Fruit fly (Drosophila melanogaster): ENCODE results near the gene CG34149.

Gene CG34149

dm6 chr3R:22390109-22390508, 10.2 kb downstream of the CG34149 start:
- no peak for TF ChIP-seq CG8478 (optimal IDR thresholded peaks at IDR 0.05)
- TF ChIP-seq usp (GFP tag; optimal IDR thresholded peaks at IDR 0.05): no peak
- no peak for TF ChIP-seq EcR (GFP tag; optimal IDR thresholded peaks at IDR 0.05)
- TF ChIP-seq psq (optimal IDR thresholded peaks at IDR 0.05): no peak
- TF ChIP-seq pan (optimal IDR thresholded peaks at IDR 0.05): no peak
- no peak for TF ChIP-seq Dll (optimal IDR thresholded peaks at IDR 0.05)

DNA sequence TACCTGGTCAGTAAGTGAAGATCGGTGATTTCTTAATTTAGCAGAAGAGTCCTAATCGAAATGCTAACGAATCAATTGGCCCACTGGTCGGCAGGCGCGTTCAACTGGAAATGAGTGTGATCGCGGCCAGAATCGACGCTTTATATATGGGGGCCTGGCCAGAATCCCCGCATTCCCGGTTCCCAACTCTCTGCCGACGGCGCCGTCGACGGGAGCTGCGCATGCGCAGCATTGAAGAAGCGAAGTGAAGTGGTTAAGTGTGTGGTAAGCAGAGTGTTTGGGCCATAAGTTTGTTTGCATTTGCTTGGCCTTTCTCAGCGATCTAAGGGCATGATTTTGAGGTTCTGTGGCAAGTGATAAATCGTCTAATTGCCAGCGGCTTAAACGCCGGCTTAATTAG, 14.1 kb downstream of the CG34149 start, which contains the start of gene CG13857:
Gene CG13857 (minus strand): TSS at position 101 of the 400 bp plus-strand sequence.
- TF ChIP-seq pan (optimal IDR thresholded peaks at IDR 0.05): no peak
- TF ChIP-seq EcR (GFP tag; optimal IDR thresholded peaks at IDR 0.05): no peak
- TF ChIP-seq psq (optimal IDR thresholded peaks at IDR 0.05): no peak
- TF ChIP-seq Dll (optimal IDR thresholded peaks at IDR 0.05): no peak
- no peak for TF ChIP-seq usp (GFP tag; optimal IDR thresholded peaks at IDR 0.05)
- TF ChIP-seq CG8478 (optimal IDR thresholded peaks at IDR 0.05): no peak

DNA sequence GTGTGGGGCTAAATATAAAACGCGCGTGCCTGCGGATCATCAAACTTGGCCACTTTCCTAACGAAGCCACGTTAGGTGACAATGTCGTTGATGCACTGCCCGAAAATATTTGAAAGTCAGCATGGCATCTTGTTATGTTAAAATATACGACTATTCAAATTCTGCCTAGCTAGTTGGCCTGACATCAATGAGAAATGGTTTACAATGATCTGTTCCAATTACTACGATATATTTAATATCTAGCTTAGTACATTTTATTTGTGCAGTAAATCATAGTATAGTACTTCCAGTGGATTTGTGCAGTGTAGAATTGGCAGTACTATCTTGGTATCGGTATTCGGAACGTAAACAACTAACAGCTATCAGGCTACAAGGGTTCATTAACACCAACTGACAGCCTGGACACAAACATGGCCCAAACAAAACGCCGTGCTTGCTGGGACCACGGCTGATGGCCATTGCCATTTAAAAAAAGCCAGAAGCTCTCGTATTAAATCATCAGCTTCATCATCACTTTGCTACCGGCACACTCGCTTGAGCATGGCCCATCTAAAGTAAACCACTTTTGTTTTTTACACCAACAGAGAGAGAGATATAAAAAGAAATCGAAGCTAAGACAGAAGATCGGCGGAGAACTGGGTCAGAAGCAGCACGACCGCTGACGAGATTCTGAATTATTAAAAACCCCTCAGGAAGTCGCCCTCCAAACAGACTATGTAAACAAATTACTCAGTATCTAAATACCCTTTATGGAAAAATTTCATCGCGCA, 15.7 kb downstream of the CG34149 start:
- TF ChIP-seq usp (GFP tag; optimal IDR thresholded peaks at IDR 0.05): no peak
- TF ChIP-seq EcR (GFP tag; optimal IDR thresholded peaks at IDR 0.05): no peak
- TF ChIP-seq Dll (optimal IDR thresholded peaks at IDR 0.05): no peak
- TF ChIP-seq psq (optimal IDR thresholded peaks at IDR 0.05): no peak
- TF ChIP-seq CG8478 (optimal IDR thresholded peaks at IDR 0.05): no peak
- TF ChIP-seq pan (optimal IDR thresholded peaks at IDR 0.05): no peak

DNA sequence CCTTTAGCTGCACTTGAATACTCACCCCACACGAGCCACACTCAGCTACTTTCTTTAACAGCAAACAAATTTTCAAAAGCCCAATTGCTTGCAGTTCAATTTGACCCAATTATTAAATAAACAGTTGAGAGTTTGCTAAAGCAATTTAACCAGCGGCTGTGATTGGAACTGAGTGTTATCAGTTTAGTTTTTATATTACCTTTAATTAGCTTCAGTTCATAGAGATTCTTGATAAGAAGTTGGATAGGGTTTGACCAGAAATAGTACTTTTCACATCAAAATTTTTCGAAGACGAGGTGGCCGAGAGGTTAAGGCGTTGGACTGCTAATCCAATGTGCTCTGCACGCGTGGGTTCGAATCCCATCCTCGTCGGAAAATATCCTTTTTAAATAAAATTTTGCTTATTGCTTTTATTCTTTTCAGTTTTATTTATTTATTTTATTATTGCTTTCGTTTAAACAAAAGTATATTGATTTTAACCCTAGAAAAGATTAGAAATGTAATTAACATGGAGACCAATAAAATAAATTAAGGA, 16.4 kb downstream of the CG34149 start:
- no peak for TF ChIP-seq Dll (optimal IDR thresholded peaks at IDR 0.05)
- TF ChIP-seq psq (optimal IDR thresholded peaks at IDR 0.05): no peak
- no peak for TF ChIP-seq pan (optimal IDR thresholded peaks at IDR 0.05)
- no peak for TF ChIP-seq EcR (GFP tag; optimal IDR thresholded peaks at IDR 0.05)
- no peak for TF ChIP-seq CG8478 (optimal IDR thresholded peaks at IDR 0.05)
- no peak for TF ChIP-seq usp (GFP tag; optimal IDR thresholded peaks at IDR 0.05)

dm6 chr3R:22397068-22397700, 17.3 kb downstream of the CG34149 start:
- TF ChIP-seq pan (optimal IDR thresholded peaks at IDR 0.05) (no peak), CG8478 (optimal IDR thresholded peaks at IDR 0.05) (peak; percentile 44)

- no peak for TF ChIP-seq EcR (GFP tag; optimal IDR thresholded peaks at IDR 0.05)
These were observed 20.3 kb downstream of the CG34149 start for dm6 chr3R:22400246-22400645.

DNA sequence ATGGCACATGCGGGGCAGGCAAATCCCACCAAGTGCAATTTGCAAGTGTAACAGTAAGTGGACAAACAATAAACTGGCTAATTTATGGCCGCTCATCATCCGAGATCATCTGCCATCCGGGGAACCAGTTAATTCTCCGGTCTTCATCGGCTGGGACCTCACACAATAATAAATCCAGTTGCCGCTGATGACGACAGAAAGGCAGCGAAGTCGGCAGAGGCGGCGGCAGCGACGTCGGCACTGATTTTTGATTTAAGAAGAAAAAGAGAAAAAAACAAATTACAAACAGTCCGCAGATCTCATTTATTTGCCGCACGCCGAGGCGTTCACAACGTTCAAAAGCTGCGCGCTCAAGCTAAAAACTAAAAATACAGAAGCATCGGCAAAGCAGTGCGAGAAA, 22.4 kb downstream of the CG34149 start, which contains the start of gene CG13856:
Gene CG13856 (plus strand): TSS at position 301 of the 400 bp plus-strand sequence.
- TF ChIP-seq usp (GFP tag; optimal IDR thresholded peaks at IDR 0.05): no peak
- no peak for TF ChIP-seq EcR (GFP tag; optimal IDR thresholded peaks at IDR 0.05)
- no peak for TF ChIP-seq pan (optimal IDR thresholded peaks at IDR 0.05)
- no peak for TF ChIP-seq CG8478 (optimal IDR thresholded peaks at IDR 0.05)
- no peak for TF ChIP-seq Dll (optimal IDR thresholded peaks at IDR 0.05)
- no peak for TF ChIP-seq psq (optimal IDR thresholded peaks at IDR 0.05)

dm6 chr3R:22405639-22406038, 25.7 kb downstream of the CG34149 start, which contains the start of gene CG13855:
Gene CG13855 (plus strand): TSS chr3R:22405939.
- TF ChIP-seq psq (optimal IDR thresholded peaks at IDR 0.05): no peak
- TF ChIP-seq usp (GFP tag; optimal IDR thresholded peaks at IDR 0.05): no peak
- no peak for TF ChIP-seq Dll (optimal IDR thresholded peaks at IDR 0.05)
- TF ChIP-seq CG8478 (optimal IDR thresholded peaks at IDR 0.05): no peak
- TF ChIP-seq EcR (GFP tag; optimal IDR thresholded peaks at IDR 0.05): no peak
- TF ChIP-seq pan (optimal IDR thresholded peaks at IDR 0.05): no peak

DNA sequence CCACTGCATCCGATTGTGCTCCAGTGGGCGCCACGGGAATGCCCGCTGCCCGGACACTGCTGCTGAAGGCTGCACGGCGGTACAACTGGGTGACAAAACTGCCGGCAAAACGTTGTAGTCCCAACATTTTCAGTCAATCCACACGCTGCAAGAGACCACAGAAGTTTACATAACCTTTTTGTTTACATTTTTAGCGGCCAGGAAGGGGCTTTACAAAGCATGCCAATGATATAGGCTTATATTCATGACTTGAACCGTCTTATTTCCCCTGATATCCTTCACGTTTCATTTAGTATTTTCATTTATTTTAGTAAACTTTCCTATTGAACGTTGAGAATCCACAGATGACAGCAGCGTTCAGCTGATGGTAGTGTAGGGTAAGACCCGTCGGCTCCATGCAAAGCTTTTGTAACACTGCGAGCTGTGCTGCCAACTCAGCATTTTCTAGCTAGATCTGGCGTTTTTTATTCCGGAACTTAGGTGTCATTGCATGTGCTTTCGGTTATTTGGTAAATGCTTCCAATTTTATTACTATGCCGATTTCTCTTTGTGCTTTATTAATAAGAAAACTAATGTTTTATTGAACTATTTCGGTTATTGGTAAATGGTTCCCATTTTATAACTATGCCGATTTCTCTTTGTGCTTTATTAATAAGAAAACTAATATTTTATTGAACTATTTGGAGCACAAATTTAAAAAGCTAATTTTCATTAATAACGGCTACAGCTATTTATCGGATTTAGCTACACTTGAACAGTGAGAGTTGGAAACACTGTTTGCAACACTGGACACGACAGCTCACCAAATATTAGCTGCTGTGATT, 30.8 kb downstream of the CG34149 start, which contains the start of the genes CG13850 and lqfR:
Gene CG13850 (minus strand): TSS at position 379 of the 824 bp plus-strand sequence.
Gene lqfR (plus strand): TSS at position 765 of the 824 bp plus-strand sequence.
- TF ChIP-seq CG8478 (optimal IDR thresholded peaks at IDR 0.05) (no peak), Dll (optimal IDR thresholded peaks at IDR 0.05) (no peak), pan (optimal IDR thresholded peaks at IDR 0.05) (no peak), psq (optimal IDR thresholded peaks at IDR 0.05) (no peak), EcR (GFP tag; optimal IDR thresholded peaks at IDR 0.05) (no peak), usp (GFP tag; optimal IDR thresholded peaks at IDR 0.05) (no peak)

DNA sequence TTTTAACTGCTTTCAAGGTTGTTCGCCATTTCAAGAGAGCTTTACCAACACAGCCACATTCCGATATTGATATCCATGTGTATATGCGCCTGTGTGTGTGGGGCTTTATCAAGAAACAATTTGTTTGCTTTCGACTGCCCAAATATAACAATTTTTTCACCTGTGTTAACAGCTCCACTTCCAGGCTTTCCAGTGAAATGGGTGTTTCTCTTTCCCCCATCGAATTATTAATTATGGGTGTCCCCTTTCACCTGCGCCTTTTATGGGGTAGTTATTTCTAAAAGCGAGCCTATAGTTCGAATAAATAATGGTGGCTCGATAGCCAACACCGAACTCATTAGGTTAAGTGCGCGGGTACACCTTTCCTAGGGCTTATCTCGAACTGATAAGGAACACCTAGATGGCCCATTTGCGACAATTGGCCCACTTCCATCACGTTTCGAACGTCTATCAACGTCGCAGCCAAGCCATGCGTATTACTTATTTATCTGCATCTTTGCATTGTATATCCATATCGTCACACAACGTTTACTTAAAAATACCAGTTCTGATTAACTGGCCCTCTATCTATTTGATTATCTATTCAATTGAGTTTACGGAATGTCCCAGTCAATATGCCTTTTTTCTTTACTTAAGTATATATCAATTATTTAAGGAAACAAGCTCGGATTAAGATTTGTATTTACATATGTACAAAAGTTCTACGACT, 32.1 kb downstream of the CG34149 start:
- no peak for TF ChIP-seq Dll (optimal IDR thresholded peaks at IDR 0.05)
- no peak for TF ChIP-seq psq (optimal IDR thresholded peaks at IDR 0.05)
- no peak for TF ChIP-seq CG8478 (optimal IDR thresholded peaks at IDR 0.05)
- TF ChIP-seq EcR (GFP tag; optimal IDR thresholded peaks at IDR 0.05): no peak
- no peak for TF ChIP-seq usp (GFP tag; optimal IDR thresholded peaks at IDR 0.05)

dm6 chr3R:22420911-22421310, 41.0 kb downstream of the CG34149 start, which contains the start of the genes Nop56 and mats:
Gene Nop56 (minus strand): TSS chr3R:22421068.
Gene mats (plus strand): TSS chr3R:22421161.
- TF ChIP-seq usp (GFP tag; optimal IDR thresholded peaks at IDR 0.05): no peak
- TF ChIP-seq Dll (optimal IDR thresholded peaks at IDR 0.05): no peak
- no peak for TF ChIP-seq pan (optimal IDR thresholded peaks at IDR 0.05)
- no peak for TF ChIP-seq CG8478 (optimal IDR thresholded peaks at IDR 0.05)
- no peak for TF ChIP-seq psq (optimal IDR thresholded peaks at IDR 0.05)
- no peak for TF ChIP-seq EcR (GFP tag; optimal IDR thresholded peaks at IDR 0.05)
